Worm (Caenorhabditis elegans): ENCODE measurements around the gene srlf-12.

Gene srlf-12

ce11 chrIV:10936906-10937540, 45.1 kb upstream of the srlf-12 start, which contains the start of gene fic-1 (continued):
- peak; percentile 46 for TF ChIP-seq xbp-1 (tag; optimal IDR thresholded peaks at IDR 0.05)
- peak in 1 of 3 experiments; percentile 49 for TF ChIP-seq dpl-1 (GFP tag; optimal IDR thresholded peaks at IDR 0.05)
- TF ChIP-seq unc-130 (tag; optimal IDR thresholded peaks at IDR 0.05), result no peak
- TF ChIP-seq ztf-4 (tag; optimal IDR thresholded peaks at IDR 0.05), result peak; percentile 61
- TF ChIP-seq nhr-47 (tag; optimal IDR thresholded peaks at IDR 0.05), result peak; percentile 57
- TF ChIP-seq efl-1 (optimal IDR thresholded peaks at IDR 0.05), result peak; percentile 42 to 57
- peak; percentile 19 to 52 for TF ChIP-seq efl-1 (GFP tag; optimal IDR thresholded peaks at IDR 0.05 in 1 of 2)
- no peak for TF ChIP-seq nhr-77 (tag; optimal IDR thresholded peaks at IDR 0.05)

- peak; percentile 89 to 92 for TF ChIP-seq efl-1 (optimal IDR thresholded peaks at IDR 0.05)
- TF ChIP-seq efl-1 (GFP tag; optimal IDR thresholded peaks at IDR 0.05 in 1 of 2), result peak; percentile 68 to 97
- TF ChIP-seq isw-1 (GFP tag; IDR thresholded peaks at IDR 0.05), result peak; percentile 92
- TF ChIP-seq efl-3 (GFP tag; optimal IDR thresholded peaks at IDR 0.05), result no peak
- TF ChIP-seq vab-15 (tag; optimal IDR thresholded peaks at IDR 0.05), result no peak
- TF ChIP-seq elt-2 (tag; optimal IDR thresholded peaks at IDR 0.05), result peak; percentile 89
- TF ChIP-seq mef-2 (tag; optimal IDR thresholded peaks at IDR 0.05), result peak; percentile 76
- TF ChIP-seq skn-1 (tag; optimal IDR thresholded peaks at IDR 0.05), result peak; percentile 88
- TF ChIP-seq zag-1 (tag; optimal IDR thresholded peaks at IDR 0.05), result peak; percentile 61
- TF ChIP-seq nhr-85 (tag), result peak; percentile 99
- TF ChIP-seq dsc-1 (tag; optimal IDR thresholded peaks at IDR 0.05), result peak; percentile 93
- TF ChIP-seq mep-1 (tag; optimal IDR thresholded peaks at IDR 0.05), result peak; percentile 98
- TF ChIP-seq nhr-237 (tag; optimal IDR thresholded peaks at IDR 0.05), result peak; percentile 85
- TF ChIP-seq pqm-1 (tag; optimal IDR thresholded peaks at IDR 0.05), result peak; percentile 36
- TF ChIP-seq mab-9 (GFP tag; IDR thresholded peaks at IDR 0.05), result peak; percentile 84
- TF ChIP-seq aly-2 (tag; optimal IDR thresholded peaks at IDR 0.05), result peak; percentile 55
- TF ChIP-seq dpl-1 (GFP tag; optimal IDR thresholded peaks at IDR 0.05), result peak; percentile 78 to 79 (median 78)
- TF ChIP-seq mdl-1 (tag; optimal IDR thresholded peaks at IDR 0.05), result peak; percentile 62 to 98
- no peak for TF ChIP-seq hlh-17 (GFP tag; optimal IDR thresholded peaks at IDR 0.05; ENCODE audit: borderline replicate concordance)
- TF ChIP-seq Y116A8C.19 (tag; optimal IDR thresholded peaks at IDR 0.05; ENCODE audit: borderline replicate concordance), result no peak
- TF ChIP-seq xbp-1 (tag; optimal IDR thresholded peaks at IDR 0.05), result peak; percentile 93
- peak; percentile 92 for TF ChIP-seq egl-13 (tag; optimal IDR thresholded peaks at IDR 0.05)
- peak; percentile 99 for TF ChIP-seq snu-23 (GFP tag; optimal IDR thresholded peaks at IDR 0.05)
- TF ChIP-seq pag-3 (tag; optimal IDR thresholded peaks at IDR 0.05; ENCODE audit: borderline replicate concordance, insufficient read depth), result no peak
- TF ChIP-seq nhr-84 (tag; optimal IDR thresholded peaks at IDR 0.05), result no peak
- TF ChIP-seq unc-62 (GFP tag; optimal IDR thresholded peaks at IDR 0.05), result no peak
- peak; percentile 73 for TF ChIP-seq sup-37 (GFP tag; optimal IDR thresholded peaks at IDR 0.05)
- TF ChIP-seq unc-86 (tag; optimal IDR thresholded peaks at IDR 0.05), result peak; percentile 96
- TF ChIP-seq nhr-71 (tag; optimal IDR thresholded peaks at IDR 0.05), result peak; percentile 100
- TF ChIP-seq lin-35 (GFP tag; optimal IDR thresholded peaks at IDR 0.05), result peak; percentile 84 to 90
- TF ChIP-seq ets-5 (GFP tag; IDR thresholded peaks at IDR 0.05), result no peak
- TF ChIP-seq ceh-90 (tag; optimal IDR thresholded peaks at IDR 0.05), result no peak
- TF ChIP-seq swsn-7 (tag; optimal IDR thresholded peaks at IDR 0.05), result peak; percentile 99
- TF ChIP-seq fkh-10 (GFP tag; optimal IDR thresholded peaks at IDR 0.05), result peak; percentile 26
- peak; percentile 77 for TF ChIP-seq sox-4 (tag; optimal IDR thresholded peaks at IDR 0.05)
- no peak for TF ChIP-seq unc-130 (tag; optimal IDR thresholded peaks at IDR 0.05)
- TF ChIP-seq jun-1 (tag; optimal IDR thresholded peaks at IDR 0.05), result peak; percentile 95
- no peak for TF ChIP-seq C34B4.2 (tag; optimal IDR thresholded peaks at IDR 0.05)
- TF ChIP-seq F16B12.6 (tag; optimal IDR thresholded peaks at IDR 0.05), result no peak
- TF ChIP-seq egl-27 (tag; optimal IDR thresholded peaks at IDR 0.05), result peak; percentile 52 to 76
- no peak for TF ChIP-seq alr-1 (tag; optimal IDR thresholded peaks at IDR 0.05; ENCODE audit: borderline replicate concordance)
- TF ChIP-seq rnt-1 (tag; optimal IDR thresholded peaks at IDR 0.05), result peak; percentile 96
- peak; percentile 79 for TF ChIP-seq snpc-4 (tag; optimal IDR thresholded peaks at IDR 0.05)
- TF ChIP-seq hpl-2 (GFP tag; optimal IDR thresholded peaks at IDR 0.05), result peak; percentile 39
- peak; percentile 98 for TF ChIP-seq ztf-4 (tag; optimal IDR thresholded peaks at IDR 0.05)
- peak; percentile 29; the same call in 1 of the 2 replicates for TF ChIP-seq unc-98 (GFP tag; IDR thresholded peaks at IDR 0.05)
These were observed 44.1 kb upstream of the srlf-12 start, which contains the start of gene lgg-2 for ce11 chrIV:10935853-10936491. lgg-2 (minus strand) TSS chrIV:10935903.

Measured in whole organism, L1 larva.